Fruit fly (Drosophila melanogaster) whole organism, embryonic: ENCODE data around the gene CG2157.
A peak's percentile ranks its signal among the peaks of the same experiment; 100 is the strongest.

ENCODE experiments used
- B-H1 ChIP-seq: fragments of 200-800 bp; sonication (Bioruptor generic); IDR thresholded peaks from 3 replicates; pipeline ENCODE4 v1.3.6; 2022; ENCODE audit warnings: missing biosample characterization, missing genetic modification characterization
- Bdp1 ChIP-seq: fragments of 200-800 bp; sonication (Bioruptor generic); optimal IDR thresholded peaks from 3 replicates; lab custom pipeline; 2016; ENCODE audit warnings: missing biosample characterization, missing genetic modification characterization
- CG10267 ChIP-seq: fragments of 200-800 bp; sonication (Bioruptor generic); optimal IDR thresholded peaks from 2 replicates; lab custom pipeline; 2018; ENCODE audit warnings: missing biosample characterization, mild to moderate bottlenecking, missing genetic modification characterization, moderate library complexity
- CG10431 ChIP-seq: fragments of 200-800 bp; sonication (Bioruptor generic); optimal IDR thresholded peaks from 3 replicates; lab custom pipeline; 2018; ENCODE audit warnings: missing biosample characterization, mild to moderate bottlenecking, missing genetic modification characterization
- CG10654 ChIP-seq: fragments of 200-800 bp; sonication (Bioruptor generic); optimal IDR thresholded peaks from 2 replicates; lab custom pipeline; 2016; ENCODE audit warnings: missing biosample characterization, missing genetic modification characterization
- CG11093 ChIP-seq: fragments of 200-800 bp; sonication (Bioruptor generic); IDR thresholded peaks from 3 replicates; pipeline ENCODE4 v1.3.6; 2022; ENCODE audit warnings: missing biosample characterization, missing genetic modification characterization
- CG11723 ChIP-seq: fragments of 200-800 bp; sonication (Bioruptor generic); optimal IDR thresholded peaks from 2 replicates; lab custom pipeline; 2017; ENCODE audit warnings: missing biosample characterization, mild to moderate bottlenecking, missing genetic modification characterization
- CG13424 ChIP-seq: fragments of 200-800 bp; sonication (Bioruptor generic); optimal IDR thresholded peaks from 2 replicates; lab custom pipeline; 2019; ENCODE audit warnings: missing biosample characterization, mild to moderate bottlenecking, missing genetic modification characterization, moderate library complexity
- CG14860 ChIP-seq: fragments of 200-800 bp; sonication (Bioruptor generic); IDR thresholded peaks from 3 replicates; pipeline ENCODE4 v1.3.6; 2022; ENCODE audit warnings: missing biosample characterization, missing genetic modification characterization; ENCODE audit not compliant: partially characterized antibody
- CG17359 ChIP-seq: fragments of 200-800 bp; sonication (Bioruptor generic); optimal IDR thresholded peaks from 3 replicates; lab custom pipeline; 2018; ENCODE audit warnings: missing biosample characterization, mild to moderate bottlenecking, missing genetic modification characterization, moderate library complexity
- CG18011 ChIP-seq: fragments of 200-800 bp; sonication (Bioruptor generic); optimal IDR thresholded peaks from 2 replicates; lab custom pipeline; 2017; ENCODE audit warnings: missing biosample characterization, missing genetic modification characterization, mild to moderate bottlenecking, moderate library complexity, missing genotype
- CG18619 ChIP-seq: fragments of 200-800 bp; sonication (Bioruptor generic); optimal IDR thresholded peaks from 3 replicates; lab custom pipeline; 2017; ENCODE audit warnings: missing biosample characterization, mild to moderate bottlenecking, missing genetic modification characterization
- CG31441 ChIP-seq: fragments of 200-800 bp; sonication (Bioruptor generic); IDR thresholded peaks from 2 replicates; pipeline ENCODE4 v1.3.6; 2022; ENCODE audit warnings: missing biosample characterization, missing genetic modification characterization
- CG6654 ChIP-seq: fragments of 200-800 bp; sonication (Bioruptor generic); optimal IDR thresholded peaks from 2 replicates; lab custom pipeline; 2017; ENCODE audit warnings: missing biosample characterization, mild to moderate bottlenecking, missing genetic modification characterization
- CG6765 ChIP-seq: fragments of 200-800 bp; sonication (Bioruptor generic); optimal IDR thresholded peaks from 3 replicates; lab custom pipeline; 2017; ENCODE audit warnings: missing biosample characterization, mild to moderate bottlenecking, missing genetic modification characterization
- CG8478 ChIP-seq: fragments of >200 bp; optimal IDR thresholded peaks from 2 replicates; lab custom pipeline; 2018
- CG8944 ChIP-seq: fragments of 200-800 bp; sonication (Bioruptor generic); optimal IDR thresholded peaks from 3 replicates; lab custom pipeline; 2016; ENCODE audit warnings: missing biosample characterization, missing genetic modification characterization
- CG9817 ChIP-seq: fragments of 200-800 bp; sonication (Bioruptor generic); optimal IDR thresholded peaks from 2 replicates; lab custom pipeline; 2018; ENCODE audit warnings: missing biosample characterization, mild to moderate bottlenecking, missing genetic modification characterization, moderate library complexity
- Camta ChIP-seq: fragments of 200-800 bp; sonication (Bioruptor generic); optimal IDR thresholded peaks from 2 replicates; lab custom pipeline; 2016; ENCODE audit warnings: missing biosample characterization, missing genetic modification characterization
- Chrac-16 ChIP-seq: fragments of 200-800 bp; sonication (Bioruptor generic); optimal IDR thresholded peaks from 3 replicates; lab custom pipeline; 2016; ENCODE audit warnings: missing biosample characterization, missing genetic modification characterization
- Dek ChIP-seq: fragments of 200-800 bp; sonication (Bioruptor generic); optimal IDR thresholded peaks from 3 replicates; lab custom pipeline; 2019; ENCODE audit warnings: missing biosample characterization, mild to moderate bottlenecking, missing genetic modification characterization, moderate library complexity
- Dip3 ChIP-seq: fragments of 200-800 bp; sonication (Bioruptor generic); optimal IDR thresholded peaks from 3 replicates; lab custom pipeline; 2016; ENCODE audit warnings: missing biosample characterization, missing genetic modification characterization
- Fer3 ChIP-seq: fragments of 200-800 bp; sonication (Bioruptor generic); optimal IDR thresholded peaks from 2 replicates; lab custom pipeline; 2018; ENCODE audit warnings: missing biosample characterization, mild to moderate bottlenecking, missing genetic modification characterization, moderate library complexity
- H2.0 ChIP-seq: fragments of 200-800 bp; sonication (Bioruptor generic); IDR thresholded peaks from 2 replicates; pipeline ENCODE4 v1.3.6; 2022; ENCODE audit warnings: missing biosample characterization, missing genetic modification characterization
- Jarid2 ChIP-seq: fragments of 200-800 bp; sonication (Bioruptor generic); optimal IDR thresholded peaks from 3 replicates; lab custom pipeline; 2017; ENCODE audit warnings: mild to moderate bottlenecking, missing biosample characterization, missing genetic modification reagents, missing genetic modification characterization
- Max ChIP-seq: fragments of 200-800 bp; sonication (Bioruptor generic); optimal IDR thresholded peaks from 2 replicates; lab custom pipeline; 2016; ENCODE audit warnings: missing biosample characterization, mild to moderate bottlenecking, missing genetic modification characterization
- Nf-YC ChIP-seq: fragments of 200-800 bp; optimal IDR thresholded peaks from 3 replicates; lab custom pipeline; 2019; ENCODE audit warnings: missing biosample characterization, mild to moderate bottlenecking, missing genetic modification characterization, moderate library complexity
- Opbp ChIP-seq: fragments of 200-800 bp; sonication (Bioruptor generic); IDR thresholded peaks from 3 replicates; pipeline ENCODE4 v1.3.6; 2022; ENCODE audit warnings: missing biosample characterization, missing genetic modification characterization; ENCODE audit not compliant: partially characterized antibody
- Pdp1 ChIP-seq, 2 experiments: fragments of 200-800 bp; sonication (Bioruptor generic); optimal IDR thresholded peaks; 3 replicates each; lab custom pipeline; 2016; ENCODE audit warnings: missing biosample characterization in 2 of 2, missing genetic modification characterization in 2 of 2, mild to moderate bottlenecking in 1 of 2, moderate library complexity in 1 of 2
- Ssrp ChIP-seq: fragments of 200-800 bp; sonication (Bioruptor generic); optimal IDR thresholded peaks from 2 replicates; lab custom pipeline; 2018; ENCODE audit warnings: missing biosample characterization, mild to moderate bottlenecking, missing genetic modification characterization, moderate library complexity
- TFAM ChIP-seq: fragments of 200-800 bp; sonication (Bioruptor generic); optimal IDR thresholded peaks from 2 replicates; lab custom pipeline; 2017; ENCODE audit warnings: missing biosample characterization, missing genetic modification characterization, inconsistent platforms
- ac ChIP-seq: fragments of 200-800 bp; sonication (Bioruptor generic); optimal IDR thresholded peaks from 3 replicates; lab custom pipeline; 2017; ENCODE audit warnings: missing biosample characterization, mild to moderate bottlenecking, missing genetic modification characterization
- bbx ChIP-seq: fragments of 200-800 bp; sonication (Bioruptor generic); IDR thresholded peaks from 2 replicates; pipeline ENCODE4 v1.3.6; 2022; ENCODE audit warnings: missing biosample characterization, missing genetic modification characterization; ENCODE audit not compliant: partially characterized antibody
- bcd ChIP-seq: fragments of 200-800 bp; sonication (Bioruptor generic); optimal IDR thresholded peaks from 2 replicates; lab custom pipeline; 2017; ENCODE audit warnings: missing biosample characterization, mild to moderate bottlenecking, missing genetic modification characterization
- cas ChIP-seq: fragments of 200-800 bp; sonication (Bioruptor generic); IDR thresholded peaks from 2 replicates; pipeline ENCODE4 v1.3.6; 2022; ENCODE audit warnings: missing biosample characterization, missing genetic modification characterization
- gce ChIP-seq: fragments of 200-800 bp; sonication (Bioruptor generic); IDR thresholded peaks from 3 replicates; pipeline ENCODE4 v1.3.6; 2022; ENCODE audit warnings: missing biosample characterization, missing genetic modification characterization
- gfzf ChIP-seq: fragments of 200-800 bp; sonication (Bioruptor generic); optimal IDR thresholded peaks from 2 replicates; lab custom pipeline; 2016; ENCODE audit warnings: missing biosample characterization, mild to moderate bottlenecking, missing genetic modification characterization, moderate library complexity
- gsb ChIP-seq: fragments of 200-800 bp; sonication (Bioruptor generic); IDR thresholded peaks from 2 replicates; pipeline ENCODE4 v1.3.6; 2022; ENCODE audit warnings: missing biosample characterization, missing genetic modification characterization
- lilli ChIP-seq: fragments of 200-800 bp; sonication (Bioruptor generic); optimal IDR thresholded peaks from 3 replicates; lab custom pipeline; 2016; ENCODE audit warnings: missing biosample characterization, missing genetic modification characterization
- lov ChIP-seq, 2 experiments: fragments of 200-800 bp in 1 of 2; fragments of >200 bp in 1 of 2; sonication (Bioruptor generic) in 1 of 2; IDR thresholded peaks in 1 of 2; optimal IDR thresholded peaks in 1 of 2; 2 replicates in 1 of 2; 3 replicates in 1 of 2; pipeline versions ENCODE4 v1.3.6 to Lab custom; 2017 to 2022; ENCODE audit warnings: missing biosample characterization in 1 of 2, missing genetic modification characterization in 1 of 2
- odd ChIP-seq: fragments of 200-800 bp; sonication (Bioruptor generic); optimal IDR thresholded peaks from 2 replicates; lab custom pipeline; 2017; ENCODE audit warnings: missing biosample characterization, mild to moderate bottlenecking, missing genetic modification characterization
- pan ChIP-seq, 4 experiments: fragments of >200 bp in 3 of 4; fragments of 200-800 bp in 1 of 4; sonication (Bioruptor generic) in 1 of 4; optimal IDR thresholded peaks in 3 of 4; IDR thresholded peaks in 1 of 4; 2 replicates each; pipeline versions ENCODE4 v1.3.6 to Lab custom; 2017 to 2022; ENCODE audit warnings: missing biosample characterization in 2 of 4, missing genetic modification characterization in 2 of 4, mixed read lengths in 1 of 4
- pb ChIP-seq: fragments of 200-800 bp; sonication (Bioruptor generic); optimal IDR thresholded peaks from 3 replicates; lab custom pipeline; 2016; ENCODE audit warnings: missing biosample characterization, missing genetic modification characterization
- pita ChIP-seq: fragments of 200-800 bp; sonication (Bioruptor generic); optimal IDR thresholded peaks from 2 replicates; lab custom pipeline; 2017; ENCODE audit warnings: missing biosample characterization, mild to moderate bottlenecking, missing genetic modification characterization
- psq ChIP-seq: fragments of 200-800 bp; sonication (Bioruptor generic); optimal IDR thresholded peaks from 2 replicates; lab custom pipeline; 2017; ENCODE audit warnings: missing biosample characterization, missing genetic modification characterization
- sim ChIP-seq: fragments of 200-800 bp; sonication (Bioruptor generic); IDR thresholded peaks from 2 replicates; pipeline ENCODE4 v1.3.6; 2022; ENCODE audit warnings: missing biosample characterization, missing genetic modification characterization
- stc ChIP-seq: fragments of 200-800 bp; sonication (Bioruptor generic); IDR thresholded peaks from 2 replicates; pipeline ENCODE4 v1.3.6; 2022; ENCODE audit warnings: missing biosample characterization, missing genetic modification characterization
- twi ChIP-seq: fragments of 200-800 bp; optimal IDR thresholded peaks from 2 replicates; lab custom pipeline; 2019; ENCODE audit warnings: missing biosample characterization, mild to moderate bottlenecking, missing genetic modification characterization, moderate library complexity
- zen2 ChIP-seq: fragments of 200-800 bp; sonication (Bioruptor generic); IDR thresholded peaks from 3 replicates; pipeline ENCODE4 v1.3.6; 2022; ENCODE audit warnings: missing biosample characterization, missing genetic modification characterization; ENCODE audit not compliant: partially characterized antibody

Gene CG2157

DNA sequence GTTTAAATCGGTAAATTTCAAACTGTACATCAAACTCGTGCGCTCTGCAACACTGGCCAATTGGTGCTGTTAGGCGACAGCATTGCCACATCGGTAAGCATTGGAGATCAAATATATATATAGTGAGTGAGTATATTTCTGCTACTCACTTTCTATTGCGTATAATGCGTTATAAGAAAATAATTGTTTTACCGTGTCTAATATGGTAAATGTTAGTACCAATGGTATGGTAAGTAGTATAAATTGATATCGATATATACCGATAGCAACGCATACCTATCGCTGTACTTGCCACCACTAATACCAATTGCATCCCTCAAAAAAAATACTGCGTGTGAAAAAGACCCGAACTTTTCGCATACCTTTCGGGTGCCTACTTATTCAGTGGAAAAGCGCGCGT is 11.7 kb upstream of the CG2157 start, which contains the start of the genes sofe and CG2186 (continued):
- TF ChIP-seq pan (optimal IDR thresholded peaks at IDR 0.05; lab: Kevin White, UChicago) (no peak), pan (GFP tag; optimal IDR thresholded peaks at IDR 0.05 in 1 of 2, IDR thresholded peaks at IDR 0.05 in 1 of 2) (peak in 1 of 2 experiments; percentile 50), CG11093 (GFP tag; lab: Robert Waterston, UW) (no peak), gsb (GFP tag; lab: Robert Waterston, UW) (no peak), Dip3 (GFP tag; lab: Kevin White, UChicago) (peak; percentile 44), CG18619 (GFP tag; lab: Kevin White, UChicago) (no peak), CG10431 (GFP tag; lab: Kevin White, UChicago) (no peak), Ssrp (tag; lab: Kevin White, UChicago) (peak; percentile 34), CG10267 (tag; lab: Kevin White, UChicago) (peak; percentile 97), B-H1 (GFP tag; lab: Robert Waterston, UW) (no peak), Pdp1 (GFP tag; optimal IDR thresholded peaks at IDR 0.05; lab: Kevin White, UChicago) (peak; percentile 6 to 46), ac (no peak), CG6654 (GFP tag; lab: Kevin White, UChicago) (peak; percentile 81), twi (tag; lab: Kevin White, UChicago) (no peak), CG14860 (peak; percentile 80), stc (GFP tag; lab: Robert Waterston, UW) (no peak), pita (GFP tag; lab: Kevin White, UChicago) (no peak), sim (no peak), H2.0 (GFP tag; lab: Robert Waterston, UW) (0 out of 2 replicates have a peak, but pooled peaks have one; percentile 45), Dek (tag; lab: Kevin White, UChicago) (no peak), CG31441 (GFP tag; lab: Robert Waterston, UW) (no peak), Fer3 (tag; lab: Kevin White, UChicago) (peak; percentile 31), Jarid2 (GFP tag; lab: Kevin White, UChicago) (no peak), lov (optimal IDR thresholded peaks at IDR 0.05; lab: Kevin White, UChicago) (no peak), lov (GFP tag; IDR thresholded peaks at IDR 0.05; lab: Robert Waterston, UW) (no peak), CG17359 (tag; lab: Kevin White, UChicago) (peak; percentile 28), Bdp1 (GFP tag; lab: Kevin White, UChicago) (peak; percentile 29), zen2 (GFP tag; lab: Robert Waterston, UW) (peak; percentile 81; the same call in 1 of the 3 replicates), CG11723 (GFP tag; lab: Kevin White, UChicago) (no peak), Chrac-16 (peak; percentile 58), gfzf (GFP tag; lab: Kevin White, UChicago) (peak; percentile 38), bbx (GFP tag; lab: Robert Waterston, UW) (peak; percentile 82), CG8478 (lab: Kevin White, UChicago) (no peak), cas (0 out of 2 replicates have a peak, but pooled peaks have one; percentile 31), Max (GFP tag; lab: Kevin White, UChicago) (peak; percentile 64), pb (GFP tag; lab: Kevin White, UChicago) (no peak), lilli (GFP tag; lab: Kevin White, UChicago) (peak; percentile 81), CG9817 (tag; lab: Kevin White, UChicago) (peak; percentile 45), CG18011 (GFP tag; lab: Kevin White, UChicago) (peak; percentile 12), CG6765 (GFP tag; lab: Kevin White, UChicago) (no peak), CG13424 (tag; lab: Kevin White, UChicago) (peak; percentile 65), CG8944 (GFP tag; lab: Kevin White, UChicago) (peak; percentile 44), TFAM (no peak), Camta (GFP tag; lab: Kevin White, UChicago) (peak; percentile 43), bcd (GFP tag; lab: Kevin White, UChicago) (no peak), Nf-YC (peak; percentile 21), odd (GFP tag; lab: Kevin White, UChicago) (no peak), gce (GFP tag; lab: Robert Waterston, UW) (no peak), Opbp (GFP tag; lab: Robert Waterston, UW) (peak; percentile 75), psq (GFP tag; lab: Kevin White, UChicago) (peak; percentile 21), CG10654 (GFP tag; lab: Kevin White, UChicago) (peak; percentile 46)
